Worm (Caenorhabditis elegans) whole organism, L2 larva: ENCODE data around the gene clc-20.

Source experiments
- C34F6.9 ChIP-seq: fragments of 150-350 bp; optimal IDR thresholded peaks from 2 replicates; lab custom pipeline; 2014; ENCODE audit warnings: missing biosample characterization, missing genetic modification characterization
- F13H6.1 ChIP-seq: sonication (generic microtip); optimal IDR thresholded peaks from 2 replicates; lab custom pipeline; 2016; ENCODE audit warnings: missing genetic modification characterization, missing compliant biosample characterization
- aly-2 ChIP-seq: fragments of 150-350 bp; optimal IDR thresholded peaks from 2 replicates; lab custom pipeline; 2014; ENCODE audit warnings: missing biosample characterization, missing genetic modification characterization
- ceh-16 ChIP-seq: fragments of 150-350 bp; optimal IDR thresholded peaks from 2 replicates; lab custom pipeline; 2014; ENCODE audit warnings: missing biosample characterization, missing genetic modification characterization
- crh-2 ChIP-seq: sonication (generic microtip); optimal IDR thresholded peaks from 2 replicates; lab custom pipeline; 2017; ENCODE audit warnings: missing biosample characterization, missing genetic modification characterization
- dmd-4 ChIP-seq: sonication (generic microtip); optimal IDR thresholded peaks from 2 replicates; lab custom pipeline; 2017; ENCODE audit warnings: missing biosample characterization, missing genetic modification characterization
- lin-13 ChIP-seq: fragments of 150-350 bp; optimal IDR thresholded peaks from 2 replicates; lab custom pipeline; 2014; ENCODE audit warnings: missing biosample characterization, missing genetic modification reagents, missing genetic modification characterization
- lsy-2 ChIP-seq, 2 experiments: fragments of 150-350 bp in 1 of 2; sonication (generic microtip) in 1 of 2; optimal IDR thresholded peaks; 2 replicates each; lab custom pipeline; 2014 to 2017; ENCODE audit warnings: missing biosample characterization in 2 of 2, missing genetic modification characterization in 2 of 2
- nhr-11 ChIP-seq: fragments of 150-350 bp; optimal IDR thresholded peaks from 2 replicates; lab custom pipeline; 2014; ENCODE audit warnings: missing biosample characterization, missing genetic modification characterization
- nhr-129 ChIP-seq: fragments of 150-350 bp; optimal IDR thresholded peaks from 2 replicates; lab custom pipeline; 2014; ENCODE audit warnings: missing biosample characterization, missing genetic modification characterization
- nhr-23 ChIP-seq: fragments of 150-350 bp; optimal IDR thresholded peaks from 2 replicates; lab custom pipeline; 2014; ENCODE audit warnings: missing biosample characterization, missing genetic modification reagents, missing genetic modification characterization
- nhr-237 ChIP-seq: fragments of 150-350 bp; optimal IDR thresholded peaks from 2 replicates; lab custom pipeline; 2014; ENCODE audit warnings: missing biosample characterization, missing genetic modification characterization
- nhr-6 ChIP-seq: fragments of 150-350 bp; optimal IDR thresholded peaks from 2 replicates; lab custom pipeline; 2014; ENCODE audit warnings: missing biosample characterization, missing genetic modification characterization
- peb-1 ChIP-seq: fragments of 150-350 bp; optimal IDR thresholded peaks from 2 replicates; lab custom pipeline; 2014; ENCODE audit warnings: missing biosample characterization, missing genetic modification characterization
- sem-4 ChIP-seq: fragments of 150-350 bp; optimal IDR thresholded peaks from 2 replicates; lab custom pipeline; 2014; ENCODE audit warnings: missing biosample characterization, missing genetic modification reagents, missing genetic modification characterization
- skn-1 ChIP-seq: sonication (generic microtip); optimal IDR thresholded peaks from 2 replicates; lab custom pipeline; 2017; ENCODE audit warnings: missing biosample characterization, missing genetic modification characterization
- sma-9 ChIP-seq, 2 experiments: fragments of 150-350 bp in 1 of 2; sonication (generic microtip) in 1 of 2; optimal IDR thresholded peaks; 2 replicates each; lab custom pipeline; 2014 to 2016; ENCODE audit warnings: missing genetic modification characterization in 2 of 2, mild to moderate bottlenecking in 1 of 2, missing biosample characterization in 1 of 2, missing compliant biosample characterization in 1 of 2, missing genetic modification reagents in 1 of 2, moderate library complexity in 1 of 2
- snpc-4 ChIP-seq: fragments of 150-350 bp; optimal IDR thresholded peaks from 2 replicates; lab custom pipeline; 2014; ENCODE audit warnings: missing biosample characterization, missing genetic modification characterization
- unc-55 ChIP-seq: fragments of 150-350 bp; sonication (generic microtip); optimal IDR thresholded peaks from 3 replicates; lab custom pipeline; 2014; ENCODE audit warnings: missing biosample characterization, missing genetic modification reagents, missing genetic modification characterization
- zag-1 ChIP-seq: fragments of 150-350 bp; optimal IDR thresholded peaks from 2 replicates; lab custom pipeline; 2014; ENCODE audit warnings: missing biosample characterization, missing genetic modification characterization
- ztf-1 ChIP-seq: fragments of 200-800 bp; sonication (Bioruptor generic); conservative IDR thresholded peaks from 2 replicates; pipeline ENCODE4 v1.3.6; 2022; ENCODE audit warnings: missing genetic modification characterization, missing compliant biosample characterization
- ztf-11 ChIP-seq: sonication (generic microtip); optimal IDR thresholded peaks from 2 replicates; lab custom pipeline; 2017; ENCODE audit warnings: missing biosample characterization, missing genetic modification characterization

The clc-20 gene

DNA sequence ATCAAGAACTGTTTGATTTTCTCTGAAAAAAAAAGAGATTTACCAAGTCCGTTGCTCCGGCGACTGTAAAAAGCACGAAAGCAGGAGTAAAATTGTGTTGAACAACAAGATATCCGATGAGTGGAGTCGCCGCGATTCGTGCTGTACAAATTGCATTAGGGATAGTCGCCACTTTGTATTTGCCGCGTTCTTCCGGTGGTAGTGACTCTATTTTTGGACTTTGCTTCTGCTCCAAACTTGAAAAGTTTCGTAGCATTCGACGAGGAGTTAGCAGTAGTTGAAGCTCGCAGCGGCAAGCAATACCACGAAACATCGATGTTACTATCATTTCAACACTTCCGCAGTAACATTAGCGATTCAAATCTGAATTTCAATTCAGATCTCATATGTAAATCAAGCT is 37.2 kb downstream of the clc-20 start, which contains the start of gene crls-1:
crls-1 (minus strand) TSS at position 363 of the 400 bp plus-strand sequence.
- TF ChIP-seq nhr-237 (tag; lab: Kevin White, UChicago) = no peak
- TF ChIP-seq lsy-2 (tag; optimal IDR thresholded peaks at IDR 0.05; lab: Kevin White, UChicago) = peak in 1 of 2 experiments; percentile 14

DNA sequence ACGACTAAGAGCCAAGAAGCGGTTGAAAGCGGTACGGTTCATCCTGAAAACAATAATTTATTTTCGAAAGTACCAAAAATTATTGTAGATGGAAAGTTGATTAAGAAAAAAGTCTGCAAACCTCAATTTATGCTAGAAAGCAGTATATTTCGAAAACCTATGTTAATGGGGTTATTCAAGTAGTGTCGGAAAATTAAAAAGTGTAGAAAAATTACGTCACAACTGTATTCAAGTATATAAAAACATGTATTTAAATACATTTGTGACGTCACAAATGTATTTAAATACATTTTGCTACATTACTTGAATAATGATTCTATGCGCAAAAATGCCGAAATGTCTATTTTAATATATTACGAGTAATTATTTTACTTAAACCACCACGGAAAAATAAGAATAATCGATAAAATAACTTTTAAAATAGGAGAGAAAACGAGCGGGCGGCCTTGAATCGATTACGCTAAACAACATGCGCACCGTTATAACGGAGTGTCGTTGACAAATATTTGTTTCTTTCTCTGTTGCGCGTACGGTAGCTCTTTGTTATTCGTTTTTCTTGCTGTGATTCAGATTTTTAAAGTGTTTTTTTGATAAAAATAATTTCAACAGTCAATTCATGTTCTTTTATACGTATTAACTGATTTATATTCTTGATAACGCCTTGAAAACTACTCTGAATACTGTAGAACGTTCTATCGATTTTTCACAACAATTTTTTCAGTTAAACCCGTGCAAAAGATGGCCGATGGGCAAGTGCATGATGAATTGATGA is 38.3 kb downstream of the clc-20 start, which contains the start of the genes F23H11.5 and bra-2:
F23H11.5 (minus strand) TSS at position 51 of the 772 bp plus-strand sequence.
bra-2 (plus strand) TSS at position 722 of the 772 bp plus-strand sequence.
- TF ChIP-seq nhr-129 (tag; lab: Kevin White, UChicago) = peak; percentile 4
- TF ChIP-seq unc-55 (GFP tag; lab: Kevin White, UChicago) = peak; percentile 69
- no peak for TF ChIP-seq ztf-1
- TF ChIP-seq lsy-2 (tag; optimal IDR thresholded peaks at IDR 0.05; lab: Kevin White, UChicago) = peak in 1 of 2 experiments; percentile 70
- TF ChIP-seq C34F6.9 (tag; lab: Kevin White, UChicago) = peak; percentile 63
- no peak for TF ChIP-seq sem-4 (tag; lab: Kevin White, UChicago)
- TF ChIP-seq crh-2 (tag; lab: Kevin White, UChicago) = peak; percentile 23
- TF ChIP-seq lin-13 (GFP tag; lab: Kevin White, UChicago) = no peak

DNA sequence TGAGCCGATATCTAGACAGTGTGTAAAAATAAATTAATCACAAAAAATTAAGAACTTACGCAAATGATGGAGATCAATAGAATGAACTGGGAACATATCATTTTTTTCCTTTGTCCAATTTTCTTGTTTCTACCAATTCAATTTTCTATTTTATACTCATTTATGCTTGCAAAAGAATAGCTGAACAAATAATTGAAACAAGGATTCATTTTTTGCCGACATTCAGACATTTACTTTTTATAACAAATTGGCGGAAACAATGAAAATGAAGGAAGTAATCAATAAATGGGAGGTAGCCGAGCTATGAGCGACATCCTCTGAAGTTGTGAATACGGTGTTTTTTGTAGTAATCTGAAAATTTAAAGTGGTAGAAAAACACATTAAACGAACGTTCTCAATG is 44.5 kb downstream of the clc-20 start, which contains the start of gene idpp-13:
idpp-13 (minus strand) TSS at position 101 of the 400 bp plus-strand sequence.
- TF ChIP-seq nhr-129 (tag; lab: Kevin White, UChicago) (no peak), unc-55 (GFP tag; lab: Kevin White, UChicago) (no peak), dmd-4 (tag; lab: Kevin White, UChicago) (no peak), sem-4 (tag; lab: Kevin White, UChicago) (no peak), lin-13 (GFP tag; lab: Kevin White, UChicago) (no peak), zag-1 (tag; lab: Kevin White, UChicago) (no peak), F13H6.1 (tag; lab: Kevin White, UChicago) (no peak), nhr-6 (tag; lab: Kevin White, UChicago) (no peak), ztf-11 (tag; lab: Kevin White, UChicago) (no peak), nhr-11 (tag; lab: Kevin White, UChicago) (no peak), ceh-16 (tag; lab: Kevin White, UChicago) (no peak), lsy-2 (tag; optimal IDR thresholded peaks at IDR 0.05; lab: Kevin White, UChicago) (no peak), sma-9 (GFP tag; optimal IDR thresholded peaks at IDR 0.05; lab: Kevin White, UChicago) (no peak), sma-9 (tag; optimal IDR thresholded peaks at IDR 0.05; lab: Kevin White, UChicago) (no peak), aly-2 (tag; lab: Kevin White, UChicago) (no peak), C34F6.9 (tag; lab: Kevin White, UChicago) (no peak), nhr-23 (no peak), nhr-237 (tag; lab: Kevin White, UChicago) (no peak), peb-1 (tag; lab: Kevin White, UChicago) (no peak), skn-1 (tag; lab: Kevin White, UChicago) (no peak)

DNA sequence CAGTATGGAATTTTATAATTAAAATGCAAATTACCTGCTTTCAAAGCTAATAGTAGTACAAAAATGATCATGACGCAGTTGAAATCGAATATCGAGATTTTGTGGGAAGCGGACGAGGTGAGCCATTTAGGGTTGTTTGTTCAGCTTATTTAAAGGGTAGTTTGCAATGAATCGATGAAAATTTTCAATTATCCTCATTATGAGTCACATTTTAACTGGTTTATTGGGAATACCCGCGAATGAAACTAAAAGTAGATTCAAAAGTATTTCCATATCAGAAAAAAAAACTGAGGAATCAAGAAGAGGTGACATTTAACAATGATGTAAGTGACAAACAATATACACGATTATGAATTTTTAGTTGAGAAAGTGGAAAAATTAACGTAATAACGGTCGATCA is 46.9 kb downstream of the clc-20 start, which contains the start of gene F23H11.7:
F23H11.7 (minus strand) TSS at position 101 of the 400 bp plus-strand sequence.
- TF ChIP-seq ztf-1 (no peak), snpc-4 (tag; lab: Kevin White, UChicago) (no peak), nhr-11 (tag; lab: Kevin White, UChicago) (no peak), aly-2 (tag; lab: Kevin White, UChicago) (no peak)
